Worm (Caenorhabditis elegans): ENCODE data around the gene fozi-1.
A peak's percentile ranks its signal among the peaks of the same experiment; 100 is the strongest.

Gene fozi-1

DNA sequence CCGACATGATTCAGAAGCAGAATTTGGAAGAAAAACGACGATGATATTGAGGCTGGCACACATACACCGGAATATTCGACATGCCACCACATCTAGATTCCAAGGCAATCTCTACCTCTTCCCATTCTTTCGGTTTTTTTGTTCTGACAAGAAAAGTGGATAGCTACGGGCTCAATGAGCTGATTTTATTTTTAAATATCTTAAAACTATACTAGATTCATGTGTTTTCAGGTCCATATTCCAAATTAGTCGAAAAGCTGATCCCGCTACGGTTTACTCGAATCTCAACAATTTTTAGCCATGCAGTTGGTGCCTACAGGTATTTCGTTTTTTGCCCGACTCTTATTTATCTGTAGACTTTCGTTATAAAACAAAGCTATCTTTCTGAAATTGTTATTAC, 38.9 kb upstream of the fozi-1 start, which contains the start of gene dat-1:
Gene dat-1 (plus strand): TSS at position 301 of the 400 bp plus-strand sequence.
- TF ChIP-seq ztf-11 (tag; optimal IDR thresholded peaks at IDR 0.05) (no peak), F13H6.1 (tag; optimal IDR thresholded peaks at IDR 0.05) (no peak), unc-62 (GFP tag; optimal IDR thresholded peaks at IDR 0.05) (no peak), unc-55 (GFP tag; optimal IDR thresholded peaks at IDR 0.05) (no peak), ama-1 (optimal IDR thresholded peaks at IDR 0.05) (no peak), C34F6.9 (tag; optimal IDR thresholded peaks at IDR 0.05) (no peak), skn-1 (tag; optimal IDR thresholded peaks at IDR 0.05) (no peak), zag-1 (tag; optimal IDR thresholded peaks at IDR 0.05) (no peak), nhr-12 (tag; optimal IDR thresholded peaks at IDR 0.05) (no peak), sma-3 (GFP tag; optimal IDR thresholded peaks at IDR 0.05) (no peak), lin-11 (tag; optimal IDR thresholded peaks at IDR 0.05) (no peak), ceh-16 (tag; optimal IDR thresholded peaks at IDR 0.05) (no peak)

DNA sequence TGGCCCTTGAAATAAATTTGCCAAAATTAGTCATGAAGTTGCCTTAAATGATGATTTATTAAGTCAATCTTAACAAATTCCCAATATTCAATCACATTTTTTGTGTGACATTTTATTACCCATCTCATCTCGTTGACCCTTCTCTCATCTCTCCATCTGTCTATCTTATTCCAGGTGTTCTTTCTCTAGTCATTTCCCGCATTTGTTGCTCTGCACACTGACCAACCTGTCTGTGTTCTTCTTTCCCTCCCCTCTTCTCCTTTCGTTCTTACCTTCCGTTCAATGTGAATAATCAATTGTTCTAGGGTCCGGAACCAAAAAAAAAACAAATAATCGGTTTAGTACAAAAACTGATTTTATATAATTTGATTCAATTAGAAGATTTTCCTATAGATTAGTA, 34.4 kb upstream of the fozi-1 start, which contains the start of gene T02C1.1:
Gene T02C1.1 (plus strand): TSS at position 305 of the 400 bp plus-strand sequence.
- no peak for TF ChIP-seq crh-2 (tag; optimal IDR thresholded peaks at IDR 0.05)
- no peak for TF ChIP-seq egl-27 (tag; optimal IDR thresholded peaks at IDR 0.05)
- TF ChIP-seq lin-39 (tag; optimal IDR thresholded peaks at IDR 0.05) = no peak
- TF ChIP-seq C34F6.9 (tag; optimal IDR thresholded peaks at IDR 0.05) = no peak
- TF ChIP-seq Y55F3AM.14 (GFP tag; optimal IDR thresholded peaks at IDR 0.05) = no peak
- TF ChIP-seq peb-1 (tag; optimal IDR thresholded peaks at IDR 0.05) = no peak

DNA sequence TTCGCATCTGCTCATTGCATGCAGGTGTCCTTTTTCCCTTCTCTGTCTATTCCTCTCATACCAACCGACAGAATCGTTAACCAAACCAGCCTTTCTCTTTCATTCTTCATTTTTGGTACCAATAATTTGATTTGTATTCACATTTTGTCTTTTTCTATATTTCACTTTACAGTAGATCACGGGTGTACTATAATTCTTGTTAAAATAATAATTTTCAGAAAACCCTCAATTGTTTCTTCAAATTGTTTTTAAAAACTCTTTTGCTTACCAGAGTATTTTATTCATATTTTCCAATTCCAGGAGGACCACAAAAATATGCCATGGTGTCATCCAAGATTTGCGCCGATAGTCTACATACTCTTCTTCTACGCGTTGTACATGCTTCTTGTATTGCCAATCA, 30.9 kb upstream of the fozi-1 start, which contains the start of gene T02C1.2:
Gene T02C1.2 (plus strand): TSS at position 301 of the 400 bp plus-strand sequence.
- TF ChIP-seq crh-2 (tag; optimal IDR thresholded peaks at IDR 0.05) = no peak
- TF ChIP-seq R02D3.7 (tag; optimal IDR thresholded peaks at IDR 0.05) = no peak
- no peak for TF ChIP-seq fos-1 (tag; optimal IDR thresholded peaks at IDR 0.05)
- no peak for TF ChIP-seq snpc-4 (tag; optimal IDR thresholded peaks at IDR 0.05)
- no peak for TF ChIP-seq lin-39 (tag; optimal IDR thresholded peaks at IDR 0.05)
- TF ChIP-seq mbf-1 (tag; optimal IDR thresholded peaks at IDR 0.05) = no peak
- no peak for TF ChIP-seq nhr-10 (tag; optimal IDR thresholded peaks at IDR 0.05)
- TF ChIP-seq lin-11 (tag; optimal IDR thresholded peaks at IDR 0.05) = no peak
- TF ChIP-seq C34F6.9 (tag; optimal IDR thresholded peaks at IDR 0.05) = no peak
- TF ChIP-seq ztf-11 (tag; optimal IDR thresholded peaks at IDR 0.05) = no peak
- TF ChIP-seq zag-1 (tag; optimal IDR thresholded peaks at IDR 0.05) = no peak
- no peak for TF ChIP-seq sem-4 (tag; optimal IDR thresholded peaks at IDR 0.05)
- TF ChIP-seq sma-3 (GFP tag; optimal IDR thresholded peaks at IDR 0.05) = no peak
- no peak for TF ChIP-seq skn-1 (tag; optimal IDR thresholded peaks at IDR 0.05)
- TF ChIP-seq mdl-1 (tag; optimal IDR thresholded peaks at IDR 0.05) = no peak
- no peak for TF ChIP-seq nhr-21 (tag; optimal IDR thresholded peaks at IDR 0.05)
- no peak for TF ChIP-seq lin-13 (GFP tag; optimal IDR thresholded peaks at IDR 0.05)
- no peak for TF ChIP-seq sma-9 (GFP tag; optimal IDR thresholded peaks at IDR 0.05)
- TF ChIP-seq sma-9 (tag; optimal IDR thresholded peaks at IDR 0.05) = no peak

- TF ChIP-seq snpc-4 (tag; optimal IDR thresholded peaks at IDR 0.05) (no peak), F13H6.1 (tag; optimal IDR thresholded peaks at IDR 0.05) (peak; percentile 19)
Measured at ce11 chrIII:9254988-9255387, 26.6 kb upstream of the fozi-1 start.

ce11 chrIII:9255801-9256200, 25.8 kb upstream of the fozi-1 start:
- TF ChIP-seq sma-9 (GFP tag; optimal IDR thresholded peaks at IDR 0.05) (peak; percentile 75), sma-9 (tag; optimal IDR thresholded peaks at IDR 0.05) (no peak), Y55F3AM.14 (GFP tag; optimal IDR thresholded peaks at IDR 0.05) (no peak), C34F6.9 (tag; optimal IDR thresholded peaks at IDR 0.05) (no peak), nhr-77 (tag; optimal IDR thresholded peaks at IDR 0.05) (no peak), fos-1 (tag; optimal IDR thresholded peaks at IDR 0.05) (peak; percentile 83), ZK546.5 (tag; optimal IDR thresholded peaks at IDR 0.05) (no peak), zag-1 (tag; optimal IDR thresholded peaks at IDR 0.05) (no peak), nhr-129 (tag; optimal IDR thresholded peaks at IDR 0.05) (no peak), F13H6.1 (tag; optimal IDR thresholded peaks at IDR 0.05) (peak; percentile 7), gmeb-1 (tag; optimal IDR thresholded peaks at IDR 0.05) (peak; percentile 13)

ce11 chrIII:9256961-9257360, 24.6 kb upstream of the fozi-1 start, which contains the start of gene M01A8.1:
Gene M01A8.1, plus strand, starts transcription at chrIII:9257261.
- no peak for TF ChIP-seq egl-27 (tag; optimal IDR thresholded peaks at IDR 0.05)
- no peak for TF ChIP-seq mbf-1 (tag; optimal IDR thresholded peaks at IDR 0.05)
- no peak for TF ChIP-seq nhr-25 (tag; optimal IDR thresholded peaks at IDR 0.05)
- TF ChIP-seq R02D3.7 (tag; optimal IDR thresholded peaks at IDR 0.05) = no peak
- TF ChIP-seq elt-1 (tag; optimal IDR thresholded peaks at IDR 0.05) = no peak
- TF ChIP-seq dmd-4 (tag; optimal IDR thresholded peaks at IDR 0.05) = no peak
- TF ChIP-seq unc-55 (GFP tag; optimal IDR thresholded peaks at IDR 0.05) = no peak
- no peak for TF ChIP-seq sma-3 (GFP tag; optimal IDR thresholded peaks at IDR 0.05)
- no peak for TF ChIP-seq lin-11 (tag; optimal IDR thresholded peaks at IDR 0.05)
- no peak for TF ChIP-seq C34F6.9 (tag; optimal IDR thresholded peaks at IDR 0.05)

Measured in whole organism, L2 larva.